Fruit fly (Drosophila melanogaster): Measurements from ENCODE around the gene mge.

dm6 chr3L:3951875-3952274, 42.1 kb upstream of the mge start:
- TF ChIP-seq salr (GFP tag; optimal IDR thresholded peaks at IDR 0.05) (no peak), Hr38 (GFP tag; optimal IDR thresholded peaks at IDR 0.05) (no peak), CG8319 (GFP tag; optimal IDR thresholded peaks at IDR 0.05) (no peak), pdm3 (GFP tag; optimal IDR thresholded peaks at IDR 0.05) (no peak), CG32006 (GFP tag; optimal IDR thresholded peaks at IDR 0.05) (no peak), Smox (GFP tag; optimal IDR thresholded peaks at IDR 0.05) (no peak), CG1621 (tag; optimal IDR thresholded peaks at IDR 0.05) (no peak), fkh (GFP tag; optimal IDR thresholded peaks at IDR 0.05) (no peak), Hr39 (GFP tag; optimal IDR thresholded peaks at IDR 0.05) (no peak), CG4318 (GFP tag; optimal IDR thresholded peaks at IDR 0.05) (no peak)
